Worm (Caenorhabditis elegans) whole organism, late embryonic: ENCODE results near the gene mel-32.

Experiments
- C38D4.7 ChIP-seq: fragments of 200-800 bp; sonication (Bioruptor generic); optimal IDR thresholded peaks from 2 replicates; lab custom pipeline; 2018; ENCODE audit warnings: mild to moderate bottlenecking, missing genetic modification characterization, moderate library complexity, missing compliant biosample characterization
- K02D7.2 ChIP-seq: sonication (generic microtip); optimal IDR thresholded peaks from 2 replicates; lab custom pipeline; 2017; ENCODE audit warnings: mild to moderate bottlenecking, missing genetic modification characterization, missing compliant biosample characterization
- K09A11.1 ChIP-seq: sonication (generic microtip); optimal IDR thresholded peaks from 2 replicates; lab custom pipeline; 2017; ENCODE audit warnings: antibody characterized with exemption, mild to moderate bottlenecking, missing genetic modification characterization, missing compliant biosample characterization; ENCODE audit not compliant: insufficient read depth
- T23F11.4 ChIP-seq: fragments of 200-800 bp; sonication (Bioruptor generic); optimal IDR thresholded peaks from 2 replicates; lab custom pipeline; 2018; ENCODE audit warnings: mild to moderate bottlenecking, missing genetic modification characterization, missing compliant biosample characterization
- ama-1 ChIP-seq: fragments of 150-350 bp; optimal IDR thresholded peaks from 2 replicates; lab custom pipeline; 2014
- ceh-19 ChIP-seq: fragments of 200-800 bp; sonication (Bioruptor generic); optimal IDR thresholded peaks from 2 replicates; lab custom pipeline; 2018; ENCODE audit warnings: mild to moderate bottlenecking, missing genetic modification characterization, missing compliant biosample characterization
- ceh-30 ChIP-seq: fragments of 150-350 bp; optimal IDR thresholded peaks from 2 replicates; lab custom pipeline; 2014; ENCODE audit warnings: missing biosample characterization, missing genetic modification characterization
- ceh-34 ChIP-seq: sonication (generic microtip); optimal IDR thresholded peaks from 2 replicates; lab custom pipeline; 2016; ENCODE audit warnings: mild to moderate bottlenecking, missing genetic modification characterization, missing compliant biosample characterization
- ceh-45 ChIP-seq: fragments of 200-800 bp; sonication (Bioruptor generic); IDR thresholded peaks from 2 replicates; pipeline ENCODE4 v1.3.6; 2022; ENCODE audit warnings: missing genetic modification reagents, missing genetic modification characterization, missing compliant biosample characterization
- ceh-48 ChIP-seq: sonication (generic microtip); optimal IDR thresholded peaks from 2 replicates; lab custom pipeline; 2016; ENCODE audit warnings: missing genetic modification characterization, inconsistent platforms, missing compliant biosample characterization
- ceh-6 ChIP-seq: fragments of 200-800 bp; sonication (Bioruptor generic); optimal IDR thresholded peaks from 2 replicates; lab custom pipeline; 2018; ENCODE audit warnings: mild to moderate bottlenecking, missing genetic modification characterization, missing compliant biosample characterization
- dmd-4 ChIP-seq: sonication (generic microtip); optimal IDR thresholded peaks from 2 replicates; lab custom pipeline; 2016; ENCODE audit warnings: borderline replicate concordance, missing genetic modification characterization, missing compliant biosample characterization
- dve-1 ChIP-seq: sonication (generic microtip); optimal IDR thresholded peaks from 2 replicates; lab custom pipeline; 2017; ENCODE audit warnings: antibody characterized with exemption, mild to moderate bottlenecking, missing genetic modification characterization, missing compliant biosample characterization
- elt-2 ChIP-seq: sonication (generic microtip); optimal IDR thresholded peaks from 2 replicates; lab custom pipeline; 2016; ENCODE audit warnings: missing genetic modification reagents, missing genetic modification characterization, missing compliant biosample characterization
- eyg-1 ChIP-seq: sonication (generic microtip); optimal IDR thresholded peaks from 2 replicates; lab custom pipeline; 2016; ENCODE audit warnings: missing genotype, missing genetic modification characterization, missing compliant biosample characterization
- fkh-10 ChIP-seq: fragments of 150-350 bp; optimal IDR thresholded peaks from 2 replicates; lab custom pipeline; 2014; ENCODE audit warnings: missing biosample characterization, missing genetic modification reagents, missing genetic modification characterization
- hlh-13 ChIP-seq: fragments of 200-800 bp; sonication (Bioruptor generic); optimal IDR thresholded peaks from 2 replicates; lab custom pipeline; 2018; ENCODE audit warnings: mild to moderate bottlenecking, missing genetic modification characterization, missing compliant biosample characterization
- hlh-8 ChIP-seq: sonication (generic microtip); optimal IDR thresholded peaks from 2 replicates; lab custom pipeline; 2016; ENCODE audit warnings: missing genotype, missing genetic modification characterization, missing compliant biosample characterization
- madf-2 ChIP-seq: sonication (generic microtip); optimal IDR thresholded peaks from 2 replicates; lab custom pipeline; 2017; ENCODE audit warnings: missing genetic modification characterization, missing compliant biosample characterization
- nfya-1 ChIP-seq: sonication (generic microtip); optimal IDR thresholded peaks from 2 replicates; lab custom pipeline; 2017; ENCODE audit warnings: missing genetic modification characterization, mild to moderate bottlenecking, missing compliant biosample characterization, antibody characterized with exemption, moderate library complexity
- nhr-232 ChIP-seq: sonication (generic microtip); optimal IDR thresholded peaks from 2 replicates; lab custom pipeline; 2016; ENCODE audit warnings: missing genetic modification characterization, missing compliant biosample characterization
- npax-4 ChIP-seq: sonication (generic microtip); optimal IDR thresholded peaks from 2 replicates; lab custom pipeline; 2016; ENCODE audit warnings: missing genetic modification characterization, missing compliant biosample characterization
- pag-3 ChIP-seq: sonication (generic microtip); optimal IDR thresholded peaks from 2 replicates; lab custom pipeline; 2016; ENCODE audit warnings: missing compliant biosample characterization, missing genetic modification characterization, borderline replicate concordance
- pax-1 ChIP-seq: fragments of 150-350 bp; optimal IDR thresholded peaks from 2 replicates; lab custom pipeline; 2014; ENCODE audit warnings: missing biosample characterization, missing genetic modification characterization
- pha-4 ChIP-seq: fragments of 150-350 bp; optimal IDR thresholded peaks from 2 replicates; lab custom pipeline; 2018; ENCODE audit warnings: missing biosample characterization, missing genetic modification reagents, missing genetic modification characterization
- pqm-1 ChIP-seq: sonication (generic microtip); optimal IDR thresholded peaks from 2 replicates; lab custom pipeline; 2016; ENCODE audit warnings: missing genetic modification characterization, missing compliant biosample characterization
- pros-1 ChIP-seq: fragments of 150-350 bp; optimal IDR thresholded peaks from 2 replicates; lab custom pipeline; 2014; ENCODE audit warnings: missing biosample characterization, missing genetic modification reagents, missing genetic modification characterization
- ref-2 ChIP-seq: sonication (generic microtip); optimal IDR thresholded peaks from 2 replicates; lab custom pipeline; 2016; ENCODE audit warnings: missing genetic modification characterization, missing compliant biosample characterization
- sdc-2 ChIP-seq: sonication (generic microtip); optimal IDR thresholded peaks from 2 replicates; lab custom pipeline; 2016; ENCODE audit warnings: missing genotype, missing genetic modification characterization, missing compliant biosample characterization
- syd-9 ChIP-seq: sonication (generic microtip); optimal IDR thresholded peaks from 2 replicates; lab custom pipeline; 2016; ENCODE audit warnings: mild to moderate bottlenecking, missing genetic modification characterization, moderate library complexity, missing compliant biosample characterization
- tbx-2 ChIP-seq: sonication (generic microtip); optimal IDR thresholded peaks from 2 replicates; lab custom pipeline; 2016; ENCODE audit warnings: missing genetic modification characterization, missing compliant biosample characterization
- ttx-3 ChIP-seq: sonication (generic microtip); optimal IDR thresholded peaks from 2 replicates; lab custom pipeline; 2016; ENCODE audit warnings: missing genetic modification reagents, missing genetic modification characterization, missing compliant biosample characterization
- unc-42 ChIP-seq: sonication (generic microtip); optimal IDR thresholded peaks from 2 replicates; lab custom pipeline; 2016; ENCODE audit warnings: missing genotype, missing genetic modification characterization, missing compliant biosample characterization
- unc-86 ChIP-seq: sonication (generic microtip); optimal IDR thresholded peaks from 2 replicates; lab custom pipeline; 2016; ENCODE audit warnings: missing genetic modification characterization, missing compliant biosample characterization
- zip-5 ChIP-seq: sonication (generic microtip); optimal IDR thresholded peaks from 2 replicates; lab custom pipeline; 2016; ENCODE audit warnings: missing genetic modification characterization, missing compliant biosample characterization

Gene mel-32

DNA sequence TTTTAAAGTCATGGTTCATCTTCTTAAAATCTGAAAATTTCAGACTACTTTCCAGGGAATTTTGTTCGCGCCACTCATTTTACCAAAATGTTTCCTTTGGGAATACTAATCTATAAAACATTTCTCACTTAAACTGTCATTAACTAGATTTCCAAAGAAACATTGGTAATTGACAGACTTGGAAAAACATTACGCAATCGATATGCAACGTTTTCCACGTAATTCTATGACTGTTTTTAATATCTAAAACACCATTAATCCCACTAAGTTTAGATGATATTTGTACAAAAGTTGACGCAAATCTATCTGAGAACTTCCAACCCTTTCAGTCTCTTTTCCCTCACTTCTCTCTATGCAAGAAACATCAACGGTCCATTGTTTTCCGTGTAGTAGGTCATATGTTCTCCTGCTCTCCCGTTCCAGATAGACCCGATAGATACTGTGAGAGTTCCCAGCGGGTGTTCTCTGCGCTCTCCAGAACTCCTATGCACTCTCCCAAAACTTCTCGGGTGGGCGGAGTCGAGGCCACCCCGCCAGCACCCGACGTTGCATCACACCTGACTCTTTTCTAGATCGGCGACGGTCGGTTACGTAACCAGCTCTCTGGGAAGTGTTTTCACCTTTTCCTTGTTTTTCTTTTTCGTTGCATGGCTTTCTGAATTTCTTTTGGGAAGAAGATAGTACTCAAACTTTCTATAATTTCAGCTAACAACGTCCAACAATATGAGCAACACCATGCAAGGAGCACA, 35.6 kb upstream of the mel-32 start, which contains the start of gene zip-8:
zip-8 (plus strand) TSS at position 700 of the 749 bp plus-strand sequence.
- TF ChIP-seq pha-4 (tag; lab: Kevin White, UChicago) (no peak), pag-3 (tag; lab: Kevin White, UChicago) (no peak), fkh-10 (GFP tag; lab: Kevin White, UChicago) (no peak), unc-42 (tag; lab: Kevin White, UChicago) (no peak), tbx-2 (tag; lab: Kevin White, UChicago) (no peak), pqm-1 (no peak), nhr-232 (tag; lab: Kevin White, UChicago) (no peak), pax-1 (tag; lab: Kevin White, UChicago) (no peak), ceh-19 (GFP tag; lab: Kevin White, UChicago) (no peak), ceh-34 (tag; lab: Kevin White, UChicago) (no peak), syd-9 (tag; lab: Kevin White, UChicago) (no peak), T23F11.4 (no peak), ceh-6 (GFP tag; lab: Kevin White, UChicago) (no peak), npax-4 (tag; lab: Kevin White, UChicago) (no peak), K09A11.1 (no peak)

- TF ChIP-seq pros-1 (no peak), ref-2 (tag; lab: Kevin White, UChicago) (peak; percentile 71), elt-2 (tag; lab: Kevin White, UChicago) (no peak)
Observed at ce11 chrIII:6476380-6476779, 33.6 kb upstream of the mel-32 start.

DNA sequence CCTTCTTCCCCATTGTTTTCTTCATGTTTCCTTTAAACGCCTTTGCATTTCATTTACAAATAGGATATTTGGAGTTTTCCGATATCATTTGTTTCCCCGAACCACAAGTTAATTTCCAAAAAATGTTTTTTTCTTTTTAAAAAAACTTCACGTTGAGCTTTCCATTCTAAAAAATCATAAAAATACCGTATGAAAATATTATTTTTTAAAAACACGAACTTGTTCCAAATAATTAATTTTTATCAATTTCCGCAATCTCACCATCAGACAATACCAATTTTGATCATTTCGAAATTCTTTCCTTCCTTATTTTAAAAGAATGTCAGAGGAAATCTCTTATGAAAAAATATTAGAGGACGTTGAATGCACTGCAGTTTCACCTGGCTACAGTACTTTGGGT, 28.7 kb upstream of the mel-32 start, which contains the start of gene wht-6:
wht-6 (plus strand) TSS at position 301 of the 400 bp plus-strand sequence.
- no peak for TF ChIP-seq nfya-1 (tag; lab: Kevin White, UChicago)
- no peak for TF ChIP-seq hlh-13 (GFP tag; lab: Kevin White, UChicago)
- no peak for TF ChIP-seq npax-4 (tag; lab: Kevin White, UChicago)
- no peak for TF ChIP-seq sdc-2 (tag; lab: Kevin White, UChicago)
- no peak for TF ChIP-seq K02D7.2

- TF ChIP-seq nhr-232 (tag; lab: Kevin White, UChicago): no peak
- no peak for TF ChIP-seq unc-86 (tag; lab: Kevin White, UChicago)
Observed at ce11 chrIII:6467005-6467404, 24.2 kb upstream of the mel-32 start, which contains the start of gene T26A5.2. T26A5.2 (plus strand) TSS chrIII:6467305.

DNA sequence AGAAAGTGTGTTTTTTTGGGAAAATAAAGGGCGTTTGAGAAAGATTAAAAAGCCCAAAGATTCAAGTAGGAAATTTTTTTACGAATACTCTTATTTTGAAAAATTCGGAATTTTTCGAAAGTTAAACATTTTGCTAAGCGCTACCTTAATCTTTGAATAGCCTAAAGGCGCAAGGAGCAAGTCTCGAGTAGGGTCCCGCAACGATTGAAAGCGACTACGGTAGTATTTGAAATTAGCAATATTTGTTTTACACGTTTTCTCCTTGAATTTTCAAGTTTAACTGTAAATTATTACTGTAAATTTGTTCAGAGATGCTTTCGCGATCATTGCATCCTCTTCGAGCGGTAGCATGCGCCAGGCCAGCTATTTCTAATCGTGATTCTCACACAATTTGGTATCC, 22.1 kb upstream of the mel-32 start, which contains the start of gene nduf-2.2:
nduf-2.2 (plus strand) TSS at position 310 of the 400 bp plus-strand sequence.
- TF ChIP-seq elt-2 (tag; lab: Kevin White, UChicago) (no peak), hlh-8 (tag; lab: Kevin White, UChicago) (no peak), ttx-3 (tag; lab: Kevin White, UChicago) (no peak), hlh-13 (GFP tag; lab: Kevin White, UChicago) (no peak), ceh-45 (GFP tag; lab: Robert Waterston, UW) (no peak), K02D7.2 (no peak), dmd-4 (tag; lab: Kevin White, UChicago) (no peak), dve-1 (no peak), ama-1 (lab: Kevin White, UChicago) (no peak), unc-42 (tag; lab: Kevin White, UChicago) (no peak), zip-5 (tag; lab: Kevin White, UChicago) (no peak), syd-9 (tag; lab: Kevin White, UChicago) (no peak), ceh-48 (tag; lab: Kevin White, UChicago) (no peak), K09A11.1 (no peak), pqm-1 (no peak), C38D4.7 (GFP tag; lab: Kevin White, UChicago) (no peak), eyg-1 (tag; lab: Kevin White, UChicago) (no peak), ceh-30 (tag; lab: Kevin White, UChicago) (no peak), madf-2 (tag; lab: Kevin White, UChicago) (no peak)
